Worm (Caenorhabditis elegans) whole organism, L2 larva: ENCODE measurements around the gene W06F12.3.

ENCODE experiments used
- ZK546.5 ChIP-seq: sonication (generic microtip); optimal IDR thresholded peaks from 2 replicates; lab custom pipeline; 2017; ENCODE audit warnings: missing biosample characterization, missing genetic modification characterization
- alr-1 ChIP-seq: fragments of 150-350 bp; optimal IDR thresholded peaks from 2 replicates; lab custom pipeline; 2014; ENCODE audit warnings: missing biosample characterization, missing genetic modification characterization
- ama-1 ChIP-seq: fragments of 150-350 bp; optimal IDR thresholded peaks from 2 replicates; lab custom pipeline; 2018; ENCODE audit warnings: inconsistent platforms
- ceh-16 ChIP-seq: fragments of 150-350 bp; optimal IDR thresholded peaks from 2 replicates; lab custom pipeline; 2014; ENCODE audit warnings: missing biosample characterization, missing genetic modification characterization
- ceh-82 ChIP-seq: fragments of 150-350 bp; optimal IDR thresholded peaks from 2 replicates; lab custom pipeline; 2014; ENCODE audit warnings: missing biosample characterization, missing genetic modification characterization
- egl-27 ChIP-seq: sonication (generic microtip); optimal IDR thresholded peaks from 3 replicates; lab custom pipeline; 2017; ENCODE audit warnings: missing biosample characterization, missing genetic modification reagents, missing genetic modification characterization
- elt-1 ChIP-seq: fragments of 150-350 bp; optimal IDR thresholded peaks from 2 replicates; lab custom pipeline; 2014; ENCODE audit warnings: missing biosample characterization, missing genetic modification characterization
- elt-3 ChIP-seq: sonication (generic microtip); optimal IDR thresholded peaks from 2 replicates; lab custom pipeline; 2017; ENCODE audit warnings: missing biosample characterization, missing genetic modification characterization
- gmeb-1 ChIP-seq: fragments of 150-350 bp; optimal IDR thresholded peaks from 2 replicates; lab custom pipeline; 2014; ENCODE audit warnings: missing biosample characterization, missing genetic modification characterization
- lin-11 ChIP-seq: fragments of 150-350 bp; sonication (generic microtip); optimal IDR thresholded peaks from 2 replicates; lab custom pipeline; 2014; ENCODE audit warnings: missing biosample characterization, missing genetic modification characterization, inconsistent platforms, mixed read lengths
- lin-13 ChIP-seq: fragments of 150-350 bp; optimal IDR thresholded peaks from 2 replicates; lab custom pipeline; 2014; ENCODE audit warnings: missing biosample characterization, missing genetic modification reagents, missing genetic modification characterization
- lsy-2 ChIP-seq, 2 experiments: fragments of 150-350 bp in 1 of 2; sonication (generic microtip) in 1 of 2; optimal IDR thresholded peaks; 2 replicates each; lab custom pipeline; 2014 to 2017; ENCODE audit warnings: missing biosample characterization in 2 of 2, missing genetic modification characterization in 2 of 2
- mab-5 ChIP-seq: fragments of 150-350 bp; optimal IDR thresholded peaks from 2 replicates; lab custom pipeline; 2014; ENCODE audit warnings: missing biosample characterization, missing genetic modification characterization
- mbf-1 ChIP-seq: sonication (generic microtip); optimal IDR thresholded peaks from 2 replicates; lab custom pipeline; 2017; ENCODE audit warnings: missing biosample characterization, missing genetic modification characterization
- nhr-10 ChIP-seq: sonication (generic microtip); optimal IDR thresholded peaks from 2 replicates; lab custom pipeline; 2017; ENCODE audit warnings: missing biosample characterization, missing genetic modification characterization
- nhr-12 ChIP-seq: fragments of 150-350 bp; optimal IDR thresholded peaks from 2 replicates; lab custom pipeline; 2014; ENCODE audit warnings: missing biosample characterization, missing genetic modification characterization
- nhr-21 ChIP-seq: fragments of 150-350 bp; optimal IDR thresholded peaks from 2 replicates; lab custom pipeline; 2014; ENCODE audit warnings: missing biosample characterization, missing genetic modification characterization
- nhr-23 ChIP-seq: fragments of 150-350 bp; optimal IDR thresholded peaks from 2 replicates; lab custom pipeline; 2014; ENCODE audit warnings: missing biosample characterization, missing genetic modification reagents, missing genetic modification characterization
- nhr-237 ChIP-seq: fragments of 150-350 bp; optimal IDR thresholded peaks from 2 replicates; lab custom pipeline; 2014; ENCODE audit warnings: missing biosample characterization, missing genetic modification characterization
- nhr-6 ChIP-seq: fragments of 150-350 bp; optimal IDR thresholded peaks from 2 replicates; lab custom pipeline; 2014; ENCODE audit warnings: missing biosample characterization, missing genetic modification characterization
- nhr-77 ChIP-seq: fragments of 150-350 bp; optimal IDR thresholded peaks from 2 replicates; lab custom pipeline; 2014; ENCODE audit warnings: missing biosample characterization, missing genetic modification characterization
- peb-1 ChIP-seq: fragments of 150-350 bp; optimal IDR thresholded peaks from 2 replicates; lab custom pipeline; 2014; ENCODE audit warnings: missing biosample characterization, missing genetic modification characterization
- sem-4 ChIP-seq: fragments of 150-350 bp; optimal IDR thresholded peaks from 2 replicates; lab custom pipeline; 2014; ENCODE audit warnings: missing biosample characterization, missing genetic modification reagents, missing genetic modification characterization
- skn-1 ChIP-seq: sonication (generic microtip); optimal IDR thresholded peaks from 2 replicates; lab custom pipeline; 2017; ENCODE audit warnings: missing biosample characterization, missing genetic modification characterization
- sma-3 ChIP-seq: sonication (generic microtip); optimal IDR thresholded peaks from 2 replicates; lab custom pipeline; 2016; ENCODE audit warnings: missing genetic modification reagents, missing genetic modification characterization, missing compliant biosample characterization
- snpc-4 ChIP-seq: fragments of 150-350 bp; optimal IDR thresholded peaks from 2 replicates; lab custom pipeline; 2014; ENCODE audit warnings: missing biosample characterization, missing genetic modification characterization
- unc-39 ChIP-seq: fragments of 150-350 bp; optimal IDR thresholded peaks from 2 replicates; lab custom pipeline; 2014; ENCODE audit warnings: missing biosample characterization, missing genetic modification characterization
- unc-55 ChIP-seq: fragments of 150-350 bp; sonication (generic microtip); optimal IDR thresholded peaks from 3 replicates; lab custom pipeline; 2014; ENCODE audit warnings: missing biosample characterization, missing genetic modification reagents, missing genetic modification characterization
- ztf-11 ChIP-seq: sonication (generic microtip); optimal IDR thresholded peaks from 2 replicates; lab custom pipeline; 2017; ENCODE audit warnings: missing biosample characterization, missing genetic modification characterization
- ztf-4 ChIP-seq: fragments of 150-350 bp; optimal IDR thresholded peaks from 2 replicates; lab custom pipeline; 2014; ENCODE audit warnings: missing biosample characterization, missing genetic modification characterization

Gene W06F12.3

ce11 chrIII:13721066-13721465, 13.8 kb upstream of the W06F12.3 start:
- TF ChIP-seq sem-4 (tag; lab: Kevin White, UChicago) (no peak), nhr-12 (tag; lab: Kevin White, UChicago) (no peak), egl-27 (tag; lab: Kevin White, UChicago) (no peak), alr-1 (tag; lab: Kevin White, UChicago) (no peak), nhr-6 (tag; lab: Kevin White, UChicago) (no peak), ztf-4 (tag; lab: Kevin White, UChicago) (no peak), nhr-10 (tag; lab: Kevin White, UChicago) (no peak), lsy-2 (tag; optimal IDR thresholded peaks at IDR 0.05; lab: Kevin White, UChicago) (no peak), sma-3 (GFP tag; lab: Kevin White, UChicago) (no peak), elt-3 (tag; lab: Kevin White, UChicago) (no peak), ama-1 (lab: Kevin White, UChicago) (no peak)
- TF ChIP-seq, all 48 proteins: peak for 0

ce11 chrIII:13721944-13722343, 12.9 kb upstream of the W06F12.3 start:
- no peak for TF ChIP-seq lsy-2 (tag; optimal IDR thresholded peaks at IDR 0.05; lab: Kevin White, UChicago)
- no peak for TF ChIP-seq ceh-16 (tag; lab: Kevin White, UChicago)
- no peak for TF ChIP-seq peb-1 (tag; lab: Kevin White, UChicago)
- no peak for TF ChIP-seq nhr-21 (tag; lab: Kevin White, UChicago)
- no peak for TF ChIP-seq ZK546.5
- no peak for TF ChIP-seq nhr-77
- no peak for TF ChIP-seq ceh-82 (tag; lab: Kevin White, UChicago)
- TF ChIP-seq snpc-4 (tag; lab: Kevin White, UChicago), result no peak
- TF ChIP-seq elt-1 (tag; lab: Kevin White, UChicago), result no peak
- no peak for TF ChIP-seq nhr-23 (tag; lab: Kevin White, UChicago)
- TF ChIP-seq nhr-237 (tag; lab: Kevin White, UChicago), result no peak
- no peak for TF ChIP-seq mbf-1 (tag; lab: Kevin White, UChicago)
- TF ChIP-seq mab-5 (tag; lab: Kevin White, UChicago), result no peak
- TF ChIP-seq lin-13 (GFP tag; lab: Kevin White, UChicago), result no peak
- no peak for TF ChIP-seq gmeb-1 (tag; lab: Kevin White, UChicago)
- TF ChIP-seq, all 48 proteins: peak for 0

- TF ChIP-seq ZK546.5 (no peak), lsy-2 (tag; optimal IDR thresholded peaks at IDR 0.05; lab: Kevin White, UChicago) (no peak), elt-3 (tag; lab: Kevin White, UChicago) (no peak), unc-39 (tag; lab: Kevin White, UChicago) (no peak), nhr-10 (tag; lab: Kevin White, UChicago) (no peak), nhr-77 (no peak), ztf-11 (tag; lab: Kevin White, UChicago) (no peak), unc-55 (GFP tag; lab: Kevin White, UChicago) (no peak), lin-11 (no peak), skn-1 (tag; lab: Kevin White, UChicago) (no peak)
Measured at ce11 chrIII:13722387-13723122, 12.3 kb upstream of the W06F12.3 start.

ce11 chrIII:13724018-13724892, 10.6 kb upstream of the W06F12.3 start:
- TF ChIP-seq unc-39 (tag; lab: Kevin White, UChicago), result no peak

ce11 chrIII:13729760-13730159, 5.1 kb upstream of the W06F12.3 start:
- TF ChIP-seq elt-1 (tag; lab: Kevin White, UChicago) (no peak), nhr-12 (tag; lab: Kevin White, UChicago) (no peak), ztf-11 (tag; lab: Kevin White, UChicago) (no peak), ceh-82 (tag; lab: Kevin White, UChicago) (no peak)
